Worm (Caenorhabditis elegans) whole organism, dauer: ENCODE results near the gene fbxa-213.
"Not testable (repeated sequence)": the region's sequence is repeated elsewhere in the genome, so short reads cannot be mapped to it uniquely, and the experiment has no call there.

ENCODE experiments used
- unc-62 ChIP-seq: sonication (generic microtip); optimal IDR thresholded peaks from 2 replicates; lab custom pipeline; 2017; ENCODE audit warnings: missing biosample characterization, missing genetic modification reagents, missing genetic modification characterization

Gene fbxa-213

ce11 chrV:18268744-18269143 lies at the start of gene fbxa-213:
TSS of gene fbxa-213 (minus strand) at chrV:18268844.
- no peak for TF ChIP-seq unc-62 (GFP tag; lab: Kevin White, UChicago)

- TF ChIP-seq unc-62 (GFP tag; lab: Kevin White, UChicago): no peak
Measured at ce11 chrV:18318312-18318711, 49.7 kb upstream of the fbxa-213 start, which contains the start of gene fbxb-119. TSS of gene fbxb-119 (plus strand) at chrV:18318612.

ce11 chrV:18302414-18302813 lies 33.8 kb upstream of the fbxa-213 start, which contains the start of gene Y51A2A.6:
TSS of gene Y51A2A.6 (plus strand) at chrV:18302714.
- not testable (repeated sequence) for TF ChIP-seq unc-62 (GFP tag; lab: Kevin White, UChicago)

- no peak for TF ChIP-seq unc-62 (GFP tag; lab: Kevin White, UChicago)
Measured at ce11 chrV:18299313-18299712, 30.7 kb upstream of the fbxa-213 start.

- TF ChIP-seq unc-62 (GFP tag; lab: Kevin White, UChicago): no peak
Measured at ce11 chrV:18298506-18298905, 29.9 kb upstream of the fbxa-213 start, which contains the start of gene Y51A2A.5. TSS of gene Y51A2A.5 (plus strand) at chrV:18298806.

ce11 chrV:18292295-18292694 lies 23.7 kb upstream of the fbxa-213 start, which contains the start of gene Y51A2A.12:
TSS of gene Y51A2A.12 (plus strand) at chrV:18292595.
- TF ChIP-seq unc-62 (GFP tag; lab: Kevin White, UChicago): no peak

- no peak for TF ChIP-seq unc-62 (GFP tag; lab: Kevin White, UChicago)
Measured at ce11 chrV:18290642-18291041, 22.0 kb upstream of the fbxa-213 start, which contains the start of gene Y51A2A.4. TSS of gene Y51A2A.4 (plus strand) at chrV:18290942.

- TF ChIP-seq unc-62 (GFP tag; lab: Kevin White, UChicago): no peak
Measured at ce11 chrV:18282597-18282996, 14.0 kb upstream of the fbxa-213 start, which contains the start of gene clec-247. TSS of gene clec-247 (plus strand) at chrV:18282897.

- TF ChIP-seq unc-62 (GFP tag; lab: Kevin White, UChicago): no peak
Measured at ce11 chrV:18280778-18281177, 12.1 kb upstream of the fbxa-213 start, which contains the start of gene Y51A2A.16. TSS of gene Y51A2A.16 (minus strand) at chrV:18280878.

- TF ChIP-seq unc-62 (GFP tag; lab: Kevin White, UChicago): no peak
Measured at ce11 chrV:18270403-18270802, 1.8 kb upstream of the fbxa-213 start, which contains the start of gene Y37H2C.4. TSS of gene Y37H2C.4 (plus strand) at chrV:18270703.

- TF ChIP-seq unc-62 (GFP tag; lab: Kevin White, UChicago): no peak
Measured at ce11 chrV:18269885-18270284, 1.2 kb upstream of the fbxa-213 start, which contains the start of gene skr-6. TSS of gene skr-6 (minus strand) at chrV:18269985.

ce11 chrV:18266238-18266637 lies 2.4 kb downstream of the fbxa-213 start, which contains the start of gene R10E8.6:
TSS of gene R10E8.6 (minus strand) at chrV:18266391.
- no peak for TF ChIP-seq unc-62 (GFP tag; lab: Kevin White, UChicago)

- no peak for TF ChIP-seq unc-62 (GFP tag; lab: Kevin White, UChicago)
Measured at ce11 chrV:18265514-18265913, 3.1 kb downstream of the fbxa-213 start.

ce11 chrV:18254483-18254882 lies 14.2 kb downstream of the fbxa-213 start, which contains the start of gene R10E8.5:
TSS of gene R10E8.5 (plus strand) at chrV:18254783.
- TF ChIP-seq unc-62 (GFP tag; lab: Kevin White, UChicago): no peak

- no peak for TF ChIP-seq unc-62 (GFP tag; lab: Kevin White, UChicago)
Measured at ce11 chrV:18253494-18253893, 15.2 kb downstream of the fbxa-213 start, which contains the start of gene R10E8.2. TSS of gene R10E8.2 (plus strand) at chrV:18253794.

- TF ChIP-seq unc-62 (GFP tag; lab: Kevin White, UChicago): no peak
Measured at ce11 chrV:18252239-18252638, 16.4 kb downstream of the fbxa-213 start, which contains the start of gene R10E8.1. TSS of gene R10E8.1 (minus strand) at chrV:18252416.

ce11 chrV:18246077-18246476 lies 22.6 kb downstream of the fbxa-213 start:
- TF ChIP-seq unc-62 (GFP tag; lab: Kevin White, UChicago): no peak
